Comparison of ENCODE assay signal across 4 fruit fly cellular contexts in genomic region chr3R:28324834-28325233, dm6.
TF ChIP-seq lines count a peak whose summit lies in the region.

No protein-coding gene starts in this region.

- no peak for TF ChIP-seq CTCF in whole organism, embryonic (GFP tag; optimal IDR thresholded peaks at IDR 0.05; lab: Kevin White, UChicago)

TF ChIP-seq in whole organism, embryonic, 481 proteins besides CTCF, POLR2A, EP300 and RAD21 (continues in another document):
- TF ChIP-seq Taf1 (GFP tag; IDR thresholded peaks at IDR 0.05; lab: Robert Waterston, UW) (no peak), Nf-YC (tag; optimal IDR thresholded peaks at IDR 0.05; lab: Kevin White, UChicago) (no peak), Pdp1 (GFP tag; optimal IDR thresholded peaks at IDR 0.05; lab: Kevin White, UChicago) (no peak), CG6683 (GFP tag; optimal IDR thresholded peaks at IDR 0.05; lab: Kevin White, UChicago) (no peak), sug (tag; optimal IDR thresholded peaks at IDR 0.05; lab: Kevin White, UChicago) (peak; percentile 89), crc (GFP tag; optimal IDR thresholded peaks at IDR 0.05; lab: Kevin White, UChicago) (no peak), amos (GFP tag; IDR thresholded peaks at IDR 0.05; lab: Robert Waterston, UW; ENCODE audit: partially characterized antibody) (no peak), E2f1 (GFP tag; IDR thresholded peaks at IDR 0.05; lab: Robert Waterston, UW) (no peak), Trl (optimal IDR thresholded peaks at IDR 0.05; lab: Kevin White, UChicago) (peak; percentile 59 to 78), Trl (GFP tag; optimal IDR thresholded peaks at IDR 0.05; lab: Kevin White, UChicago) (no peak), caup (GFP tag; optimal IDR thresholded peaks at IDR 0.05; lab: Kevin White, UChicago; ENCODE audit: severe bottlenecking) (no peak), CG10543 (GFP tag; optimal IDR thresholded peaks at IDR 0.05; lab: Kevin White, UChicago) (peak; percentile 5), CG12155 (GFP tag; optimal IDR thresholded peaks at IDR 0.05; lab: Kevin White, UChicago) (no peak), mam (GFP tag; optimal IDR thresholded peaks at IDR 0.05; lab: Kevin White, UChicago) (no peak), tgo (GFP tag; IDR thresholded peaks at IDR 0.05; lab: Robert Waterston, UW) (no peak), Lhr (GFP tag; optimal IDR thresholded peaks at IDR 0.05; lab: Kevin White, UChicago) (no peak), CG6175 (GFP tag; IDR thresholded peaks at IDR 0.05; lab: Robert Waterston, UW) (no peak), cwo (GFP tag; optimal IDR thresholded peaks at IDR 0.05; lab: Kevin White, UChicago) (peak; percentile 23), Xbp1 (GFP tag; optimal IDR thresholded peaks at IDR 0.05; lab: Kevin White, UChicago) (no peak), Hmx (GFP tag; optimal IDR thresholded peaks at IDR 0.05; lab: Kevin White, UChicago) (no peak), ind (GFP tag; optimal IDR thresholded peaks at IDR 0.05; lab: Kevin White, UChicago) (no peak), Usf (GFP tag; optimal IDR thresholded peaks at IDR 0.05; lab: Kevin White, UChicago) (no peak), CG1647 (GFP tag; optimal IDR thresholded peaks at IDR 0.05; lab: Kevin White, UChicago) (no peak), Med (GFP tag; lab: Kevin White, UChicago) (peak; percentile 1)

TF ChIP-seq in whole organism, prepupa, 60 proteins besides CTCF, POLR2A, EP300 and RAD21:
- no peak for TF ChIP-seq topi (GFP tag; optimal IDR thresholded peaks at IDR 0.05; lab: Kevin White, UChicago)
- peak; percentile 20 for TF ChIP-seq Eip78C (GFP tag; lab: Kevin White, UChicago)
- TF ChIP-seq svp (GFP tag; lab: Kevin White, UChicago), result peak; percentile 35

TF ChIP-seq in whole organism, pupa, 21 proteins besides CTCF, POLR2A, EP300 and RAD21:
- TF ChIP-seq Snoo (tag; optimal IDR thresholded peaks at IDR 0.05; lab: Kevin White, UChicago), result no peak
- no peak for TF ChIP-seq CG34367 (tag; optimal IDR thresholded peaks at IDR 0.05; lab: Kevin White, UChicago)
- TF ChIP-seq Pif1B (GFP tag; optimal IDR thresholded peaks at IDR 0.05; lab: Kevin White, UChicago), result peak; percentile 0
TF ChIP-seq in whole organism, pupa: peak in this region for 1.

TF ChIP-seq in whole organism, wandering third instar larva, 38 proteins besides CTCF, POLR2A, EP300 and RAD21:
- TF ChIP-seq dl (GFP tag; optimal IDR thresholded peaks at IDR 0.05; lab: Kevin White, UChicago; ENCODE audit: insufficient read depth in 1 of 2, partially characterized antibody in 2 of 2) (peak; percentile 45 to 85), dsf (GFP tag; optimal IDR thresholded peaks at IDR 0.05; lab: Kevin White, UChicago; ENCODE audit: borderline replicate concordance) (no peak), Dif (GFP tag; optimal IDR thresholded peaks at IDR 0.05; lab: Kevin White, UChicago; ENCODE audit: partially characterized antibody) (peak; percentile 84), rgr (GFP tag; optimal IDR thresholded peaks at IDR 0.05; lab: Kevin White, UChicago) (no peak)
